Fruit fly (Drosophila melanogaster) whole organism, embryonic: ENCODE results near the gene Uch-L5R.

Experiments
- Atf6 ChIP-seq: fragments of 200-800 bp; sonication (Bioruptor generic); IDR thresholded peaks from 2 replicates; pipeline ENCODE4 v1.3.6; 2022; ENCODE audit warnings: missing biosample characterization, missing genetic modification characterization
- Bgb ChIP-seq: fragments of 200-800 bp; sonication (Bioruptor generic); IDR thresholded peaks from 2 replicates; pipeline ENCODE4 v1.3.6; 2022; ENCODE audit warnings: missing biosample characterization, missing genetic modification characterization; ENCODE audit not compliant: partially characterized antibody
- CG10543 ChIP-seq: fragments of 200-800 bp; sonication (Bioruptor generic); optimal IDR thresholded peaks from 3 replicates; lab custom pipeline; 2017; ENCODE audit warnings: missing biosample characterization, mild to moderate bottlenecking, missing genetic modification characterization, moderate library complexity
- CG11504 ChIP-seq: fragments of 200-800 bp; sonication (Bioruptor generic); optimal IDR thresholded peaks from 3 replicates; lab custom pipeline; 2019; ENCODE audit warnings: missing biosample characterization, mild to moderate bottlenecking, missing genetic modification characterization, moderate library complexity
- CG15601 ChIP-seq: fragments of 200-800 bp; sonication (Bioruptor generic); optimal IDR thresholded peaks from 3 replicates; lab custom pipeline; 2019; ENCODE audit warnings: missing biosample characterization, mild to moderate bottlenecking, missing genetic modification characterization, moderate library complexity
- CG16813 ChIP-seq: fragments of 200-800 bp; sonication (Bioruptor generic); IDR thresholded peaks from 3 replicates; pipeline ENCODE4 v1.3.6; 2022; ENCODE audit warnings: missing biosample characterization, missing genetic modification characterization; ENCODE audit not compliant: partially characterized antibody
- CG2116 ChIP-seq: fragments of 200-800 bp; sonication (Bioruptor generic); optimal IDR thresholded peaks from 3 replicates; lab custom pipeline; 2018; ENCODE audit warnings: missing biosample characterization, mild to moderate bottlenecking, missing genetic modification characterization
- CG4404 ChIP-seq: fragments of 200-800 bp; sonication (Bioruptor generic); IDR thresholded peaks from 2 replicates; pipeline ENCODE4 v1.3.6; 2022; ENCODE audit warnings: missing biosample characterization, missing genetic modification characterization
- CG5180 ChIP-seq: fragments of 200-800 bp; sonication (Bioruptor generic); optimal IDR thresholded peaks from 3 replicates; lab custom pipeline; 2017; ENCODE audit warnings: missing biosample characterization, missing genetic modification characterization, mild to moderate bottlenecking, moderate library complexity, missing genetic modification reagents
- CG7839 ChIP-seq: fragments of 200-800 bp; sonication (Bioruptor generic); optimal IDR thresholded peaks from 3 replicates; lab custom pipeline; 2018; ENCODE audit warnings: missing biosample characterization, mild to moderate bottlenecking, missing genetic modification characterization, moderate library complexity
- CG7928 ChIP-seq: fragments of 200-800 bp; sonication (Bioruptor generic); optimal IDR thresholded peaks from 2 replicates; lab custom pipeline; 2017; ENCODE audit warnings: missing biosample characterization, mild to moderate bottlenecking, missing genetic modification characterization
- CG9437 ChIP-seq: fragments of 200-800 bp; sonication (Bioruptor generic); optimal IDR thresholded peaks from 2 replicates; lab custom pipeline; 2018; ENCODE audit warnings: missing biosample characterization, mild to moderate bottlenecking, missing genetic modification characterization
- CG9817 ChIP-seq: fragments of 200-800 bp; sonication (Bioruptor generic); optimal IDR thresholded peaks from 2 replicates; lab custom pipeline; 2018; ENCODE audit warnings: missing biosample characterization, mild to moderate bottlenecking, missing genetic modification characterization, moderate library complexity
- CTCF ChIP-seq: fragments of 200-800 bp; sonication (Bioruptor generic); optimal IDR thresholded peaks from 2 replicates; lab custom pipeline; 2017; ENCODE audit warnings: missing biosample characterization, mild to moderate bottlenecking, missing genetic modification characterization, moderate library complexity
- Dip2 ChIP-seq: fragments of 200-800 bp; sonication (Bioruptor generic); IDR thresholded peaks from 2 replicates; pipeline ENCODE4 v1.3.6; 2022; ENCODE audit warnings: missing biosample characterization, missing genetic modification characterization
- Dll ChIP-seq: fragments of 200-800 bp; sonication (Bioruptor generic); IDR thresholded peaks from 4 replicates; pipeline ENCODE4 v1.3.6; 2022; ENCODE audit warnings: missing biosample characterization, missing genetic modification characterization; ENCODE audit not compliant: partially characterized antibody
- Doc3 ChIP-seq: fragments of 200-800 bp; sonication (Bioruptor generic); IDR thresholded peaks from 3 replicates; pipeline ENCODE4 v1.3.6; 2022; ENCODE audit warnings: missing biosample characterization, missing genetic modification characterization; ENCODE audit not compliant: partially characterized antibody
- Dp ChIP-seq: fragments of 200-800 bp; sonication (Bioruptor generic); optimal IDR thresholded peaks from 2 replicates; lab custom pipeline; 2018; ENCODE audit warnings: missing biosample characterization, mild to moderate bottlenecking, missing genetic modification characterization, moderate library complexity
- Elba2 ChIP-seq: fragments of 200-800 bp; sonication (Bioruptor generic); optimal IDR thresholded peaks from 3 replicates; lab custom pipeline; 2016; ENCODE audit warnings: missing biosample characterization, missing genetic modification characterization
- HmgD ChIP-seq: fragments of 200-800 bp; sonication (Bioruptor generic); optimal IDR thresholded peaks from 3 replicates; lab custom pipeline; 2016; ENCODE audit warnings: missing biosample characterization, missing genetic modification characterization
- Hr39 ChIP-seq: fragments of >200 bp; optimal IDR thresholded peaks from 2 replicates; lab custom pipeline; 2017
- MESR4 ChIP-seq: fragments of 200-800 bp; sonication (Bioruptor generic); optimal IDR thresholded peaks from 2 replicates; lab custom pipeline; 2018; ENCODE audit warnings: missing biosample characterization, mild to moderate bottlenecking, missing genetic modification characterization, moderate library complexity
- Med ChIP-seq: fragments of 200-800 bp; sonication (Bioruptor generic); peaks from one replicate; lab custom pipeline; 2016; ENCODE audit warnings: missing biosample characterization, missing genetic modification characterization, mild to moderate bottlenecking, inconsistent platforms, moderate library complexity
- Meics ChIP-seq: fragments of 200-800 bp; sonication (Bioruptor generic); optimal IDR thresholded peaks from 2 replicates; lab custom pipeline; 2017; ENCODE audit warnings: missing biosample characterization, mild to moderate bottlenecking, missing genetic modification characterization
- Myb ChIP-seq: fragments of 200-800 bp; sonication (Bioruptor generic); optimal IDR thresholded peaks from 2 replicates; lab custom pipeline; 2016; ENCODE audit warnings: missing biosample characterization, missing genetic modification characterization
- Pdp1 ChIP-seq, 2 experiments: fragments of 200-800 bp; sonication (Bioruptor generic); optimal IDR thresholded peaks; 3 replicates each; lab custom pipeline; 2016; ENCODE audit warnings: missing biosample characterization in 2 of 2, missing genetic modification characterization in 2 of 2, mild to moderate bottlenecking in 1 of 2, moderate library complexity in 1 of 2
- Ptx1 ChIP-seq: fragments of 200-800 bp; sonication (Bioruptor generic); IDR thresholded peaks from 2 replicates; pipeline ENCODE4 v1.3.6; 2022; ENCODE audit warnings: missing biosample characterization, missing genetic modification characterization
- Scr ChIP-seq: fragments of 200-800 bp; sonication (Bioruptor generic); IDR thresholded peaks from 2 replicates; pipeline ENCODE4 v1.3.6; 2022; ENCODE audit warnings: missing biosample characterization, missing genetic modification characterization; ENCODE audit not compliant: partially characterized antibody
- Stat92E ChIP-seq, 3 experiments: fragments of >200 bp in 2 of 3; fragments of 200-800 bp in 1 of 3; sonication (Bioruptor generic) in 1 of 3; optimal IDR thresholded peaks; 2 replicates each; lab custom pipeline; 2017 to 2019; ENCODE audit warnings: missing biosample characterization in 3 of 3, missing genetic modification characterization in 3 of 3, mild to moderate bottlenecking in 1 of 3, moderate library complexity in 1 of 3
- Trl ChIP-seq, 3 experiments: fragments of >200 bp in 2 of 3; fragments of 200-800 bp in 1 of 3; sonication (Bioruptor generic) in 1 of 3; optimal IDR thresholded peaks; 2 replicates in 1 of 3; 3 replicates in 2 of 3; lab custom pipeline; 2016 to 2017; ENCODE audit warnings: missing biosample characterization in 1 of 3, missing genetic modification characterization in 1 of 3
- ap ChIP-seq: fragments of 200-800 bp; sonication (Bioruptor generic); IDR thresholded peaks from 2 replicates; pipeline ENCODE4 v1.3.6; 2022; ENCODE audit warnings: missing biosample characterization, missing genetic modification characterization
- chm ChIP-seq: fragments of 200-800 bp; sonication (Bioruptor generic); IDR thresholded peaks from 2 replicates; pipeline ENCODE4 v1.3.6; 2022; ENCODE audit warnings: missing biosample characterization, missing genetic modification characterization
- dimm ChIP-seq: fragments of 200-800 bp; sonication (Bioruptor generic); IDR thresholded peaks from 2 replicates; pipeline ENCODE4 v1.3.6; 2022; ENCODE audit warnings: missing biosample characterization, missing genetic modification characterization
- fd64A ChIP-seq: fragments of 200-800 bp; sonication (Bioruptor generic); optimal IDR thresholded peaks from 3 replicates; lab custom pipeline; 2018; ENCODE audit warnings: missing biosample characterization, mild to moderate bottlenecking, missing genetic modification characterization
- gem ChIP-seq: fragments of 200-800 bp; sonication (Bioruptor generic); optimal IDR thresholded peaks from 2 replicates; lab custom pipeline; 2019; ENCODE audit warnings: missing biosample characterization, mild to moderate bottlenecking, missing genetic modification characterization, moderate library complexity
- ham ChIP-seq: fragments of 200-800 bp; sonication (Bioruptor generic); IDR thresholded peaks from 2 replicates; pipeline ENCODE4 v1.3.6; 2022; ENCODE audit warnings: missing biosample characterization, missing genetic modification characterization
- kah ChIP-seq: fragments of 200-800 bp; sonication (Bioruptor generic); optimal IDR thresholded peaks from 2 replicates; lab custom pipeline; 2018; ENCODE audit warnings: missing biosample characterization, mild to moderate bottlenecking, missing genetic modification characterization
- pita ChIP-seq: fragments of 200-800 bp; sonication (Bioruptor generic); optimal IDR thresholded peaks from 2 replicates; lab custom pipeline; 2017; ENCODE audit warnings: missing biosample characterization, mild to moderate bottlenecking, missing genetic modification characterization
- scrt ChIP-seq: fragments of 200-800 bp; sonication (Bioruptor generic); optimal IDR thresholded peaks from 2 replicates; lab custom pipeline; 2018; ENCODE audit warnings: missing biosample characterization, mild to moderate bottlenecking, missing genetic modification characterization, moderate library complexity
- sima ChIP-seq: fragments of 200-800 bp; sonication (Bioruptor generic); optimal IDR thresholded peaks from 2 replicates; lab custom pipeline; 2016; ENCODE audit warnings: missing biosample characterization, missing genetic modification characterization
- stwl ChIP-seq: fragments of 200-800 bp; sonication (Bioruptor generic); optimal IDR thresholded peaks from 3 replicates; lab custom pipeline; 2018; ENCODE audit warnings: missing biosample characterization, mild to moderate bottlenecking, missing genetic modification characterization, moderate library complexity
- tna ChIP-seq: fragments of 200-800 bp; sonication (Bioruptor generic); IDR thresholded peaks from 2 replicates; pipeline ENCODE4 v1.3.6; 2022; ENCODE audit warnings: missing biosample characterization, missing genetic modification characterization; ENCODE audit not compliant: partially characterized antibody
- unc-4 ChIP-seq: fragments of 200-800 bp; sonication (Bioruptor generic); IDR thresholded peaks from 2 replicates; pipeline ENCODE4 v1.3.6; 2022; ENCODE audit warnings: missing biosample characterization, missing genetic modification characterization; ENCODE audit not compliant: partially characterized antibody
- z ChIP-seq: fragments of 200-800 bp; sonication (Bioruptor generic); IDR thresholded peaks from 3 replicates; pipeline ENCODE4 v1.3.6; 2022; ENCODE audit warnings: missing biosample characterization, missing genetic modification characterization

Uch-L5R gene

DNA sequence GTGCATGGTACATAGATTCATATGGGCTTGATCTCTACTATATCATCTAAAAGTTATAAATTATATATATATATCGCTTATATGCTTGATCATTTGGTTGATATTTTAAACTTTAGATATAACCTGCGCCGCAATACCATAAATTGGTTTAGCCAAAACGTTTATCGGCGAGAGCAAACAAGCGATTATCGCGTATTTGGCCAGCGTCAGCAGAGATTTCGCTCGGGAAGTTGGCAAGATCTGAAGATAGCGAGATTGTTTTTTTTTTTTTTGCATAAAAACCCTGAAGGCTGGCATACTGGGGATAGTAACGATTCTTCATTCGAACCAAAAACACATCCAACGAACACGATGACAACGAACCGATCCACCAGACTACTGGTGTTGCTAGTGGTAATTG, 3.1 kb upstream of the Uch-L5R start, which contains the start of gene Muc11A (continued):
- TF ChIP-seq CG7839 (no peak), Atf6 (no peak)

DNA sequence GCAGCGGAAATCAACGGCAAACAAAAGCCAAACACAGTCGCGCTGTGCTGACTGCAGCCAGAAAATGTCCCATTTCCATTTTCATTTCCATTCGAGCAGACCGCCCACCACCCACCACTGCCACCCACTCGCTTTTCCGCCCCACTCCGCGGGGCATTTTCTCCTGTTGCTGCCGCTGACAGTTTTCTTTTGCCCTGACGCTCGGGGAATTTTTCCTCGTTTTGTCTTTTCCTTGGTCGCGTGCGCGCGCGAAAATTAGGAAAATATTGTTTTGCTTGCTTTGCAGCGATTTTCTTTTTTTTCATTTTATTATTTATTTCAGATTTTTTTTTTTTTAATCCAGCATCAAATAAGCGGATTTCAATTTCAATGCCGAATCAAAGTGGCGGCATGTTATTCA, 6.1 kb downstream of the Uch-L5R start:
- peak; percentile 75 for TF ChIP-seq Hr39 (lab: Kevin White, UChicago)
- peak; percentile 50 for TF ChIP-seq scrt (GFP tag; lab: Kevin White, UChicago)
- TF ChIP-seq ham (GFP tag; lab: Robert Waterston, UW), result no peak

- TF ChIP-seq CG5180 (GFP tag; lab: Kevin White, UChicago) (peak; percentile 27), CG9437 (no peak), Trl (optimal IDR thresholded peaks at IDR 0.05; lab: Kevin White, UChicago) (peak in 1 of 2 experiments; percentile 12), Trl (GFP tag; optimal IDR thresholded peaks at IDR 0.05; lab: Kevin White, UChicago) (no peak)
Observed at dm6 chrX:12043398-12043797, 13.0 kb downstream of the Uch-L5R start, which contains the start of gene Ten-a. Gene Ten-a (plus strand): TSS chrX:12043698.

DNA sequence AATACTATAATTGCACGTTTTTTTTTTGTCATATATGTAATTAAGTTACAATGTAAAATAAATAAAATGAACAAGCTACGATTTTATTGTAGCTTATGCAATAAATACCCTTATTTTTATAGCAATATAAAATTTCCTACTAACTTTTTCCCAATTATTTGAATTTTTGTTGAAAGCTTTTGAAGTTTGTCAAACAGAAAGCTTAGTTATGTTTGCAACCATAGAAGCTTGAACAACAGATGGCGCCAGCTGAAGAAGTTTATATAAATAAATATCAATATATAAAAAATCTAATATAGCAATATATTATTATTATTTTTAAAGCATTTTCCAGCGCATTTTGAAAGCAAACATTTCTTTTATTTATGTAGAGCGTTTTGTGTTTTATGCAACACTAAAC, 21.2 kb downstream of the Uch-L5R start:
- TF ChIP-seq Meics (no peak), Med (GFP tag; lab: Kevin White, UChicago) (peak; percentile 7), CTCF (peak; percentile 93), Pdp1 (GFP tag; optimal IDR thresholded peaks at IDR 0.05; lab: Kevin White, UChicago) (peak in 1 of 2 experiments; percentile 79), stwl (tag; lab: Kevin White, UChicago) (peak; percentile 2), Dp (GFP tag; lab: Kevin White, UChicago) (peak; percentile 17), kah (no peak), sima (GFP tag; lab: Kevin White, UChicago) (no peak), CG2116 (GFP tag; lab: Kevin White, UChicago) (no peak), CG9817 (tag; lab: Kevin White, UChicago) (no peak), gem (tag; lab: Kevin White, UChicago) (peak; percentile 11), CG7928 (GFP tag; lab: Kevin White, UChicago) (no peak), Hr39 (lab: Kevin White, UChicago) (no peak), CG15601 (tag; lab: Kevin White, UChicago) (peak; percentile 7), CG11504 (tag; lab: Kevin White, UChicago) (peak; percentile 17), Myb (GFP tag; lab: Kevin White, UChicago) (peak; percentile 1), Doc3 (GFP tag; lab: Robert Waterston, UW) (no peak), Dip2 (GFP tag; lab: Robert Waterston, UW) (peak; percentile 89), Elba2 (GFP tag; lab: Kevin White, UChicago) (no peak), MESR4 (GFP tag; lab: Kevin White, UChicago) (no peak), Ptx1 (GFP tag; lab: Robert Waterston, UW) (no peak), pita (peak; percentile 17), unc-4 (GFP tag; lab: Robert Waterston, UW) (no peak), HmgD (no peak)
- TF ChIP-seq, all 482 proteins: peak for 11

dm6 chrX:12034713-12035112, 21.7 kb downstream of the Uch-L5R start:
- TF ChIP-seq z, result no peak
- TF ChIP-seq tna (GFP tag; lab: Robert Waterston, UW), result peak; percentile 66; the same call in 1 of the 2 replicates
- no peak for TF ChIP-seq dimm
- TF ChIP-seq fd64A (GFP tag; lab: Kevin White, UChicago), result no peak
- 0 out of 2 replicates have a peak, but pooled peaks have one; percentile 28 for TF ChIP-seq Bgb (GFP tag; lab: Robert Waterston, UW)
- no peak for TF ChIP-seq chm
- no peak for TF ChIP-seq Hr39 (lab: Kevin White, UChicago)
- TF ChIP-seq CG4404 (GFP tag; lab: Robert Waterston, UW), result no peak
- TF ChIP-seq Stat92E (GFP tag; optimal IDR thresholded peaks at IDR 0.05; lab: Kevin White, UChicago), result no peak
- 0 out of 4 replicates have a peak, but pooled peaks have one; percentile 22 for TF ChIP-seq Dll (GFP tag; lab: Robert Waterston, UW)
- no peak for TF ChIP-seq gem (tag; lab: Kevin White, UChicago)
- TF ChIP-seq CG10543 (GFP tag; lab: Kevin White, UChicago), result no peak
- no peak for TF ChIP-seq ap (GFP tag; lab: Robert Waterston, UW)
- TF ChIP-seq CG16813, result peak; percentile 42; the same call in 2 of the 3 replicates
- TF ChIP-seq Scr (GFP tag; lab: Robert Waterston, UW), result 0 out of 2 replicates have a peak, but pooled peaks have one; percentile 24
